Worm (Caenorhabditis elegans): ENCODE data around the gene smgl-2.

Gene smgl-2

ce11 chrIV:3719057-3719456 is 6.9 kb upstream of the smgl-2 start, which contains the start of gene Y37E11AM.3:
Gene Y37E11AM.3, minus strand, starts transcription at chrIV:3719157.
- TF ChIP-seq hlh-15 (tag; optimal IDR thresholded peaks at IDR 0.05) (no peak), pqm-1 (tag; optimal IDR thresholded peaks at IDR 0.05) (no peak), che-1 (tag; optimal IDR thresholded peaks at IDR 0.05) (no peak), odd-2 (tag; optimal IDR thresholded peaks at IDR 0.05) (no peak), F13H6.1 (tag; optimal IDR thresholded peaks at IDR 0.05) (no peak), ceh-14 (tag; optimal IDR thresholded peaks at IDR 0.05) (no peak), ceh-34 (tag; optimal IDR thresholded peaks at IDR 0.05) (no peak), elt-4 (tag; optimal IDR thresholded peaks at IDR 0.05) (no peak), ref-2 (tag; optimal IDR thresholded peaks at IDR 0.05) (no peak), ztf-16 (tag; optimal IDR thresholded peaks at IDR 0.05) (no peak), fkh-10 (GFP tag; optimal IDR thresholded peaks at IDR 0.05) (no peak), rnt-1 (tag; optimal IDR thresholded peaks at IDR 0.05) (no peak), tbx-7 (tag; optimal IDR thresholded peaks at IDR 0.05) (no peak), sdc-2 (tag; optimal IDR thresholded peaks at IDR 0.05) (no peak), ceh-45 (GFP tag; IDR thresholded peaks at IDR 0.05) (no peak), nfya-1 (tag; optimal IDR thresholded peaks at IDR 0.05) (no peak), unc-3 (GFP tag; conservative IDR thresholded peaks at IDR 0.05) (no peak), unc-3 (tag; optimal IDR thresholded peaks at IDR 0.05) (no peak)

ce11 chrIV:3720644-3721043 is 5.3 kb upstream of the smgl-2 start:
- no peak for TF ChIP-seq sox-2 (GFP tag; IDR thresholded peaks at IDR 0.05)
- TF ChIP-seq pha-2 (tag; optimal IDR thresholded peaks at IDR 0.05) = no peak
- no peak for TF ChIP-seq fax-1 (tag; optimal IDR thresholded peaks at IDR 0.05)
- TF ChIP-seq gmeb-2 (tag; optimal IDR thresholded peaks at IDR 0.05) = no peak
- no peak for TF ChIP-seq C08G9.2 (tag; optimal IDR thresholded peaks at IDR 0.05)
- TF ChIP-seq pha-4 (tag; optimal IDR thresholded peaks at IDR 0.05) = no peak
- TF ChIP-seq unc-55 (GFP tag; optimal IDR thresholded peaks at IDR 0.05) = no peak

- no peak for TF ChIP-seq ceh-22 (tag; optimal IDR thresholded peaks at IDR 0.05)
- TF ChIP-seq elt-2 (tag; optimal IDR thresholded peaks at IDR 0.05) = peak; percentile 52
Measured at ce11 chrIV:3721973-3722372, 4.0 kb upstream of the smgl-2 start.

- TF ChIP-seq sox-2 (GFP tag; IDR thresholded peaks at IDR 0.05) = no peak
- TF ChIP-seq sox-4 (tag; optimal IDR thresholded peaks at IDR 0.05) = no peak
- no peak for TF ChIP-seq nhr-232 (tag; optimal IDR thresholded peaks at IDR 0.05)
- no peak for TF ChIP-seq mec-3 (tag; optimal IDR thresholded peaks at IDR 0.05; ENCODE audit: borderline replicate concordance)
- TF ChIP-seq K02D7.2 (tag; optimal IDR thresholded peaks at IDR 0.05) = no peak
- TF ChIP-seq ceh-30 (tag; optimal IDR thresholded peaks at IDR 0.05) = no peak
- TF ChIP-seq hlh-30 (tag; optimal IDR thresholded peaks at IDR 0.05; ENCODE audit: insufficient read depth) = no peak
- no peak for TF ChIP-seq eyg-1 (tag; optimal IDR thresholded peaks at IDR 0.05)
- TF ChIP-seq rnt-1 (tag; optimal IDR thresholded peaks at IDR 0.05) = no peak
- TF ChIP-seq tbx-2 (tag; optimal IDR thresholded peaks at IDR 0.05) = no peak
- no peak for TF ChIP-seq pag-3 (tag; optimal IDR thresholded peaks at IDR 0.05; ENCODE audit: borderline replicate concordance)
- TF ChIP-seq fkh-10 (GFP tag; optimal IDR thresholded peaks at IDR 0.05) = no peak
- TF ChIP-seq ceh-45 (GFP tag; IDR thresholded peaks at IDR 0.05) = no peak
- TF ChIP-seq C38D4.7 (GFP tag; optimal IDR thresholded peaks at IDR 0.05) = no peak
- no peak for TF ChIP-seq gmeb-2 (tag; optimal IDR thresholded peaks at IDR 0.05)
- TF ChIP-seq F13H6.1 (tag; optimal IDR thresholded peaks at IDR 0.05) = no peak
Measured at ce11 chrIV:3722690-3723089, 3.3 kb upstream of the smgl-2 start, which contains the start of gene Y37E11AM.4. Gene Y37E11AM.4, minus strand, starts transcription at chrIV:3722790.
